Worm (Caenorhabditis elegans): ENCODE results near the gene F44E5.17.

F44E5.17 gene

ce11 chrII:11756684-11757107 is 8.3 kb upstream of the F44E5.17 start (continued):
- no peak for TF ChIP-seq nhr-23 (tag; optimal IDR thresholded peaks at IDR 0.05)
- TF ChIP-seq peb-1 (tag; optimal IDR thresholded peaks at IDR 0.05), result no peak
- TF ChIP-seq snpc-4 (tag; optimal IDR thresholded peaks at IDR 0.05), result peak; percentile 50
- no peak for TF ChIP-seq elt-3 (tag; optimal IDR thresholded peaks at IDR 0.05)
- TF ChIP-seq unc-39 (tag; optimal IDR thresholded peaks at IDR 0.05), result no peak
- no peak for TF ChIP-seq zag-1 (tag; optimal IDR thresholded peaks at IDR 0.05)
- TF ChIP-seq ZK546.5 (tag; optimal IDR thresholded peaks at IDR 0.05), result no peak
- no peak for TF ChIP-seq nhr-21 (tag; optimal IDR thresholded peaks at IDR 0.05)
- TF ChIP-seq lsy-2 (tag; optimal IDR thresholded peaks at IDR 0.05), result peak in 1 of 2 experiments; percentile 89
- TF ChIP-seq ceh-16 (tag; optimal IDR thresholded peaks at IDR 0.05), result no peak
- TF ChIP-seq aly-2 (tag; optimal IDR thresholded peaks at IDR 0.05), result no peak
- TF ChIP-seq alr-1 (tag; optimal IDR thresholded peaks at IDR 0.05), result no peak
- TF ChIP-seq unc-55 (GFP tag; optimal IDR thresholded peaks at IDR 0.05), result peak; percentile 45
- peak; percentile 62 for TF ChIP-seq nhr-12 (tag; optimal IDR thresholded peaks at IDR 0.05)
- TF ChIP-seq ceh-82 (tag; optimal IDR thresholded peaks at IDR 0.05), result no peak
- peak; percentile 57 for TF ChIP-seq nhr-129 (tag; optimal IDR thresholded peaks at IDR 0.05)
- TF ChIP-seq ztf-11 (tag; optimal IDR thresholded peaks at IDR 0.05), result no peak

DNA sequence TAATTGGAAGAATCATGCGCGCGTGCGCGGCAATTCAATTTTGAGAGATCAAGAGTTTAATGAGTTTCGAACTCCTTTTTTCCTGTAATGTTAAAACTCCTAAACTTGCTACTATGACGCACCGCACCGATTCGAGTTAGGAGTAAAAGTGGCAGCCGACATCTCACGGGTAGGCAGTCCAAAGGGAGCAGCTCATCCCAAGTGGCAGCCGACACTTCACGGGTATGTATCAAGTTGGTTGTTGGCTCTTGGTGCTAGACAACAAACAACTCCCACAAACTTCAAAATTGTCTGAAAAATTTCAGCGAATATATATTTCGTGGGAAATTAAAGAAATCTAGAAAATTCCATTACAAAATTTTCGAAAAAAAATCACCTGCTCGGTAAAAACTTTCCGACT is 4.8 kb upstream of the F44E5.17 start:
- peak; percentile 79 for TF ChIP-seq snpc-4 (tag; optimal IDR thresholded peaks at IDR 0.05)
- no peak for TF ChIP-seq sem-4 (tag; optimal IDR thresholded peaks at IDR 0.05)
- TF ChIP-seq ztf-4 (tag; optimal IDR thresholded peaks at IDR 0.05), result no peak
- TF ChIP-seq skn-1 (tag; optimal IDR thresholded peaks at IDR 0.05), result no peak
- no peak for TF ChIP-seq nhr-6 (tag; optimal IDR thresholded peaks at IDR 0.05)
- no peak for TF ChIP-seq zag-1 (tag; optimal IDR thresholded peaks at IDR 0.05)
- TF ChIP-seq sma-9 (GFP tag; optimal IDR thresholded peaks at IDR 0.05), result no peak
- no peak for TF ChIP-seq sma-9 (tag; optimal IDR thresholded peaks at IDR 0.05)
- TF ChIP-seq nhr-23 (tag; optimal IDR thresholded peaks at IDR 0.05), result no peak

- peak; percentile 32 for TF ChIP-seq Y55F3AM.14 (GFP tag; optimal IDR thresholded peaks at IDR 0.05)
- TF ChIP-seq C34F6.9 (tag; optimal IDR thresholded peaks at IDR 0.05), result peak; percentile 69
- peak; percentile 84 for TF ChIP-seq zag-1 (tag; optimal IDR thresholded peaks at IDR 0.05)
- TF ChIP-seq alr-1 (tag; optimal IDR thresholded peaks at IDR 0.05), result no peak
- peak; percentile 41 for TF ChIP-seq sem-4 (tag; optimal IDR thresholded peaks at IDR 0.05)
- TF ChIP-seq dmd-4 (tag; optimal IDR thresholded peaks at IDR 0.05), result no peak
- TF ChIP-seq ztf-11 (tag; optimal IDR thresholded peaks at IDR 0.05), result no peak
- no peak for TF ChIP-seq peb-1 (tag; optimal IDR thresholded peaks at IDR 0.05)
- TF ChIP-seq gmeb-1 (tag; optimal IDR thresholded peaks at IDR 0.05), result no peak
- peak; percentile 80 for TF ChIP-seq nhr-129 (tag; optimal IDR thresholded peaks at IDR 0.05)
- TF ChIP-seq snpc-4 (tag; optimal IDR thresholded peaks at IDR 0.05), result no peak
- TF ChIP-seq aly-2 (tag; optimal IDR thresholded peaks at IDR 0.05), result no peak
- peak; percentile 82 for TF ChIP-seq unc-55 (GFP tag; optimal IDR thresholded peaks at IDR 0.05)
- TF ChIP-seq lin-13 (GFP tag; optimal IDR thresholded peaks at IDR 0.05), result peak; percentile 19
- TF ChIP-seq F13H6.1 (tag; optimal IDR thresholded peaks at IDR 0.05), result no peak
- TF ChIP-seq mdl-1 (tag; optimal IDR thresholded peaks at IDR 0.05), result peak in 1 of 2 experiments; percentile 5
- peak; percentile 33 for TF ChIP-seq lin-11 (tag; optimal IDR thresholded peaks at IDR 0.05)
- TF ChIP-seq lsy-2 (tag; optimal IDR thresholded peaks at IDR 0.05), result peak in 1 of 2 experiments; percentile 60
- TF ChIP-seq nhr-23 (tag; optimal IDR thresholded peaks at IDR 0.05), result no peak
- no peak for TF ChIP-seq unc-39 (tag; optimal IDR thresholded peaks at IDR 0.05)
- peak; percentile 15 for TF ChIP-seq fos-1 (tag; optimal IDR thresholded peaks at IDR 0.05)
- TF ChIP-seq elt-1 (tag; optimal IDR thresholded peaks at IDR 0.05), result no peak
Observed at ce11 chrII:11751615-11752174, 3.3 kb upstream of the F44E5.17 start.

DNA sequence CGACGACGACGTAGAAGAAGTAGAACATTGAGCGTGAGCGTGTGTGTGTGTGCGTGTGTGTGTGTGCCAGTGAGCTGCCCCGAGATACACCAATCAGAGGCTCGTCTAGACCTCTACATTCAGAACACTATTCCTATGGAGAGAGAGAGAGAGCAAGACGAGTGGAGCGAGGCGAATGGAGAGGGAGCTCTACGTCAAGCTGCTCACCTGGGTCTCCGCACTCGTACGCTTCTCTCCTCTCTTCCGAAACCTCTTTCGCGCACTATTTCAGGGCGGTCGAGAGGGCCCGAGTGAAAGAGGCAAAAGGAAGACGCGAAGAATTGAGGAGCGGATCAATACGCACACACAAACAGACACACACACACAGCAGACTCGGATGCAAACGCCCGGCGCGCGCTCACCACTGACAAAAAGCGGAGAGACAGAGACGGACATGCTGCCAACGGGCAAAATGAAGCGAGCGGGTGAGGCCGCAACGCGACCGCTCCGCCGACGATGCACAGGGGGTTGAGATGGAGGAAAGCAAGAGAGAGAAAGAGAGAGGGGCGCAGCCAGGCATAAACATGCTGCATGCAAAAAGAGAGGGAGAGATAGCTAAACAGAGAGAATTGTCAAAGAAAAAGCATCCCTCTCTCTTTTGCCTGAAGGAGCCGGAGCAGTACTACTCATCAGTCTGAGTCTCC is 1.2 kb upstream of the F44E5.17 start:
- TF ChIP-seq nhr-237 (tag; optimal IDR thresholded peaks at IDR 0.05) (no peak), lsy-2 (tag; optimal IDR thresholded peaks at IDR 0.05) (peak; percentile 40 to 75), nhr-10 (tag; optimal IDR thresholded peaks at IDR 0.05) (no peak), ztf-4 (tag; optimal IDR thresholded peaks at IDR 0.05) (peak; percentile 57), lin-39 (tag; optimal IDR thresholded peaks at IDR 0.05) (peak; percentile 73), snpc-4 (tag; optimal IDR thresholded peaks at IDR 0.05) (no peak), C34F6.9 (tag; optimal IDR thresholded peaks at IDR 0.05) (peak; percentile 68), crh-2 (tag; optimal IDR thresholded peaks at IDR 0.05) (peak; percentile 80), nhr-11 (tag; optimal IDR thresholded peaks at IDR 0.05) (no peak), gmeb-1 (tag; optimal IDR thresholded peaks at IDR 0.05) (peak; percentile 45), lin-13 (GFP tag; optimal IDR thresholded peaks at IDR 0.05) (peak; percentile 37), fos-1 (tag; optimal IDR thresholded peaks at IDR 0.05) (peak; percentile 48), mab-5 (tag; optimal IDR thresholded peaks at IDR 0.05) (peak; percentile 71), sma-3 (GFP tag; optimal IDR thresholded peaks at IDR 0.05) (peak; percentile 65), sem-4 (tag; optimal IDR thresholded peaks at IDR 0.05) (peak; percentile 4), sma-9 (GFP tag; optimal IDR thresholded peaks at IDR 0.05) (peak; percentile 65), sma-9 (tag; optimal IDR thresholded peaks at IDR 0.05) (no peak), elt-3 (tag; optimal IDR thresholded peaks at IDR 0.05) (no peak), nhr-77 (tag; optimal IDR thresholded peaks at IDR 0.05) (peak; percentile 19), ztf-11 (tag; optimal IDR thresholded peaks at IDR 0.05) (peak; percentile 6), F13H6.1 (tag; optimal IDR thresholded peaks at IDR 0.05) (peak; percentile 96), nhr-129 (tag; optimal IDR thresholded peaks at IDR 0.05) (peak; percentile 85), Y55F3AM.14 (GFP tag; optimal IDR thresholded peaks at IDR 0.05) (peak; percentile 44), ZK546.5 (tag; optimal IDR thresholded peaks at IDR 0.05) (peak; percentile 7), ztf-1 (GFP tag; conservative IDR thresholded peaks at IDR 0.05) (no peak), elt-1 (tag; optimal IDR thresholded peaks at IDR 0.05) (no peak), zag-1 (tag; optimal IDR thresholded peaks at IDR 0.05) (peak; percentile 81), ceh-82 (tag; optimal IDR thresholded peaks at IDR 0.05) (peak; percentile 81), unc-39 (tag; optimal IDR thresholded peaks at IDR 0.05) (no peak)

Data from whole organism, L2 larva.